Worm (Caenorhabditis elegans): ENCODE results near the gene mdmh-35.

The mdmh-35 gene

DNA sequence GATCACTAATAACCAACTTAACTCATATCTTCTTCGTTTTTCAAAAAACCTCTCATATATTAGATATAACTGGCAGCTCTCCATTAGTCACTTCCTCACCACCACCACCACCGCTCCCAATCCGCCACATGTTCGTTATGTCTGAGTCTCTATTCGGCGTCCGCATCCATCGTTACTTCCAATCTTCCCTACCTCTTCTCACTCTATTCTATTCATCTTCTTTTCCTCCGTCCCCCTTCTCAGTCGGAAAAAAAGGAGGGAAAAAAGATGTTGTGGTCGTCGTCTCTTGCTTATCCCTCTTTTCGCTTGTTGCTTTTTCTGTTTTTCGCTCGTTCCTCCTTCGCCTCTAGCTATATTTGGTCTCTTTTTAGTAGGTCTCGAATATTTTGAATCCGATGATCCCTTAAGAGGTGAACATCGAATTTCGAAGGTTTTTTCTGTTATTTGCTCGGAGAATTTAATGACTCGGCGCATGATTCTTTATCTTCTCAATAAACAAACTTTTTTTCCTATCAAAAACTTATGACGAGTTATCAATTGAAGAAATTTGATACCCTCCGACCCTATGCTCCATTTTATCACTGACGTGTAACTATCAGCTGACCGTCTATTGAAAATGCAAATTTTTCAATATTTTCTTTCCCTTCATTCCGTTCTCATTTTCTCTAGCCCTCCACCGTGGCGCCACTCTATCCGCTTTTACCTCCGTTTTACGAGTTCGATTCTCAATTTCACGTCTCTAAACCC is 36.5 kb upstream of the mdmh-35 start (continued):
- TF ChIP-seq hlh-15 (tag; optimal IDR thresholded peaks at IDR 0.05) (no peak), hlh-8 (tag; optimal IDR thresholded peaks at IDR 0.05) (no peak), sox-4 (tag; optimal IDR thresholded peaks at IDR 0.05) (no peak), unc-86 (tag; optimal IDR thresholded peaks at IDR 0.05) (no peak), pax-1 (tag; optimal IDR thresholded peaks at IDR 0.05) (no peak), dmd-4 (tag; optimal IDR thresholded peaks at IDR 0.05; ENCODE audit: borderline replicate concordance) (no peak), pag-3 (tag; optimal IDR thresholded peaks at IDR 0.05; ENCODE audit: borderline replicate concordance) (no peak), pros-1 (tag; optimal IDR thresholded peaks at IDR 0.05) (peak; percentile 55), ceh-14 (tag; optimal IDR thresholded peaks at IDR 0.05) (peak; percentile 1), eyg-1 (tag; optimal IDR thresholded peaks at IDR 0.05) (no peak), tbx-7 (tag; optimal IDR thresholded peaks at IDR 0.05) (no peak), pha-4 (tag; optimal IDR thresholded peaks at IDR 0.05) (no peak), ceh-18 (tag; optimal IDR thresholded peaks at IDR 0.05) (peak; percentile 38), ceh-31 (tag; optimal IDR thresholded peaks at IDR 0.05) (peak; percentile 57), Y22D7AL.16 (tag; optimal IDR thresholded peaks at IDR 0.05) (no peak), ahr-1 (tag; optimal IDR thresholded peaks at IDR 0.05) (no peak), C08G9.2 (tag; optimal IDR thresholded peaks at IDR 0.05) (peak; percentile 23), fax-1 (tag; optimal IDR thresholded peaks at IDR 0.05) (no peak), mec-3 (tag; optimal IDR thresholded peaks at IDR 0.05; ENCODE audit: borderline replicate concordance) (no peak), zip-5 (tag; optimal IDR thresholded peaks at IDR 0.05) (no peak), syd-9 (tag; optimal IDR thresholded peaks at IDR 0.05) (no peak), unc-42 (tag; optimal IDR thresholded peaks at IDR 0.05) (peak; percentile 42), K02D7.2 (tag; optimal IDR thresholded peaks at IDR 0.05) (no peak), ets-4 (tag; optimal IDR thresholded peaks at IDR 0.05) (no peak), hlh-13 (GFP tag; optimal IDR thresholded peaks at IDR 0.05) (no peak), dve-1 (tag; optimal IDR thresholded peaks at IDR 0.05) (no peak), lim-6 (tag; optimal IDR thresholded peaks at IDR 0.05) (no peak), ama-1 (optimal IDR thresholded peaks at IDR 0.05) (no peak), ceh-48 (tag; optimal IDR thresholded peaks at IDR 0.05) (no peak), elt-2 (tag; optimal IDR thresholded peaks at IDR 0.05) (peak; percentile 50), unc-3 (GFP tag; conservative IDR thresholded peaks at IDR 0.05) (no peak), unc-3 (tag; optimal IDR thresholded peaks at IDR 0.05) (no peak), ceh-34 (tag; optimal IDR thresholded peaks at IDR 0.05) (no peak), tbx-2 (tag; optimal IDR thresholded peaks at IDR 0.05) (peak; percentile 47), pha-2 (tag; optimal IDR thresholded peaks at IDR 0.05) (no peak), elt-4 (tag; optimal IDR thresholded peaks at IDR 0.05) (no peak), che-1 (tag; optimal IDR thresholded peaks at IDR 0.05) (no peak)

DNA sequence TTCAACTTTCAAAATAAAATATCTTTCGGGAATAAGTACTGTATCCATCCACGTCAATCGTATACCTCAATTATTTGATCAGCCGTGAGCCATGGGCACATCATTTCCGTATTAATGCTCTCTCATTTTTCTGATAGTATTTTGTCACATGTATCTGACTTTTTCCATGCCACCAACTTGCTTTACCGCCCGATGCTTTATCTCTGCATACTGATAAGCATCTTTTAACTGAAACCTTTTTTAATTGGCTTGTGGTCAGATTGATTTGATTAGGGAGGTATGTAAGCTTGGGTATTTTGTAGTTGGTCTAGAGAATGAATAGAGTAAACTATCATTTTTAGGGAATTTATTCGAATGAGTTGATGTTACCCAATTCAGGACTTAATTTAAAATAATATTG is 33.8 kb upstream of the mdmh-35 start:
- no peak for TF ChIP-seq unc-86 (tag; optimal IDR thresholded peaks at IDR 0.05)
- no peak for TF ChIP-seq unc-55 (GFP tag; optimal IDR thresholded peaks at IDR 0.05)
- no peak for TF ChIP-seq C38D4.7 (GFP tag; optimal IDR thresholded peaks at IDR 0.05)
- no peak for TF ChIP-seq dve-1 (tag; optimal IDR thresholded peaks at IDR 0.05)
- no peak for TF ChIP-seq syd-9 (tag; optimal IDR thresholded peaks at IDR 0.05)
- no peak for TF ChIP-seq pat-9 (tag; optimal IDR thresholded peaks at IDR 0.05)
- TF ChIP-seq K02D7.2 (tag; optimal IDR thresholded peaks at IDR 0.05) = no peak
- TF ChIP-seq ama-1 (optimal IDR thresholded peaks at IDR 0.05) = no peak
- no peak for TF ChIP-seq ceh-2 (tag; optimal IDR thresholded peaks at IDR 0.05)
- TF ChIP-seq che-1 (tag; optimal IDR thresholded peaks at IDR 0.05) = no peak
- TF ChIP-seq ceh-31 (tag; optimal IDR thresholded peaks at IDR 0.05) = no peak
- no peak for TF ChIP-seq Y22D7AL.16 (tag; optimal IDR thresholded peaks at IDR 0.05)
- TF ChIP-seq nfya-1 (tag; optimal IDR thresholded peaks at IDR 0.05) = no peak
- TF ChIP-seq dmd-4 (tag; optimal IDR thresholded peaks at IDR 0.05; ENCODE audit: borderline replicate concordance) = no peak
- no peak for TF ChIP-seq tbx-2 (tag; optimal IDR thresholded peaks at IDR 0.05)
- no peak for TF ChIP-seq ceh-18 (tag; optimal IDR thresholded peaks at IDR 0.05)
- no peak for TF ChIP-seq ceh-14 (tag; optimal IDR thresholded peaks at IDR 0.05)
- no peak for TF ChIP-seq nhr-232 (tag; optimal IDR thresholded peaks at IDR 0.05)
- no peak for TF ChIP-seq unc-3 (GFP tag; conservative IDR thresholded peaks at IDR 0.05)
- no peak for TF ChIP-seq unc-3 (tag; optimal IDR thresholded peaks at IDR 0.05)

All from whole organism, late embryonic.